Fruit fly (Drosophila melanogaster): Measurements from ENCODE around the gene VhaPPA1-1.
A peak's percentile ranks its signal among the peaks of the same experiment; 100 is the strongest.

Gene VhaPPA1-1

DNA sequence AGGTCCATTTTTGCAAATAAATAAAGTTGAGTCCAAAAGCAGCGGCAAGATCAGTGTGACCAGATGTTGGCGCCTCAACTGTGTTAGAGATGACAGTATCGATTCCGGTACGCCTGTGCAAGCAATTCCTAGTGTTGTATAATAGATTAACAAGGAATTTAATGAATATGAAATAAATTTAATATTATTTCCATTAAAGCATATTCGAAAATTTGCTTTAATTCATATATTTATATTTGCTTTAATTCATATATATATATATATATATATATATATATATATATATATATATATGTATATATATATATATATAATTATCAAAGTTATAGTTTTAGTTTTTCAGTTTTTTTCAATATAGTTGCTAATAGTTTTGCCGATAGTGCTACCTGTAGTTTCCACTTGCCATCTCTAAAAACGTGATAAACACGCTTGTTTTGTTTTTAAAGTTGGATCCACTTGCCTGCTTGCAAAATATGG, 5.5 kb downstream of the VhaPPA1-1 start, which contains the start of the genes Nup93-2 and CG3817 (continued):
- peak; percentile 84 for TF ChIP-seq Aef1 (GFP tag; IDR thresholded peaks at IDR 0.05)
- TF ChIP-seq kay (GFP tag; optimal IDR thresholded peaks at IDR 0.05) = peak; percentile 70
- TF ChIP-seq D (optimal IDR thresholded peaks at IDR 0.05) = no peak
- TF ChIP-seq D (GFP tag; optimal IDR thresholded peaks at IDR 0.05) = no peak
- TF ChIP-seq CG13287 (GFP tag; IDR thresholded peaks at IDR 0.05; ENCODE audit: partially characterized antibody) = peak; percentile 77
- no peak for TF ChIP-seq peb (GFP tag; IDR thresholded peaks at IDR 0.05)
- peak; percentile 55 for TF ChIP-seq CG8924 (tag; optimal IDR thresholded peaks at IDR 0.05)
- TF ChIP-seq otp (GFP tag; IDR thresholded peaks at IDR 0.05) = no peak
- peak; percentile 7 for TF ChIP-seq CG15601 (tag; optimal IDR thresholded peaks at IDR 0.05)
- TF ChIP-seq Bdp1 (GFP tag; optimal IDR thresholded peaks at IDR 0.05) = no peak
- no peak for TF ChIP-seq YL-1 (GFP tag; optimal IDR thresholded peaks at IDR 0.05)
- TF ChIP-seq Ptx1 (GFP tag; IDR thresholded peaks at IDR 0.05) = peak; percentile 67
- TF ChIP-seq CG34224 (GFP tag; IDR thresholded peaks at IDR 0.05; ENCODE audit: partially characterized antibody) = no peak
- TF ChIP-seq CrebB (tag; optimal IDR thresholded peaks at IDR 0.05) = no peak
- TF ChIP-seq crol (GFP tag; IDR thresholded peaks at IDR 0.05) = no peak
- TF ChIP-seq CG9797 (GFP tag; optimal IDR thresholded peaks at IDR 0.05) = peak; percentile 45
- TF ChIP-seq CG17612 (GFP tag; IDR thresholded peaks at IDR 0.05) = no peak
- no peak for TF ChIP-seq CG33557 (GFP tag; optimal IDR thresholded peaks at IDR 0.05)
- TF ChIP-seq CG7928 (GFP tag; optimal IDR thresholded peaks at IDR 0.05) = no peak
- peak; percentile 20 for TF ChIP-seq CG16815 (GFP tag; optimal IDR thresholded peaks at IDR 0.05)
- peak; percentile 86 for TF ChIP-seq row (GFP tag; IDR thresholded peaks at IDR 0.05)
- no peak for TF ChIP-seq CG10462 (GFP tag; optimal IDR thresholded peaks at IDR 0.05)
- no peak for TF ChIP-seq hkb (optimal IDR thresholded peaks at IDR 0.05)
- TF ChIP-seq hkb (GFP tag; IDR thresholded peaks at IDR 0.05) = peak; percentile 49; the same call in 1 of the 2 replicates
- no peak for TF ChIP-seq oc (tag; optimal IDR thresholded peaks at IDR 0.05)
- no peak for TF ChIP-seq kni (GFP tag; optimal IDR thresholded peaks at IDR 0.05)
- no peak for TF ChIP-seq usp (GFP tag; optimal IDR thresholded peaks at IDR 0.05)
- no peak for TF ChIP-seq tll (GFP tag; optimal IDR thresholded peaks at IDR 0.05)
- TF ChIP-seq CG2116 (GFP tag; optimal IDR thresholded peaks at IDR 0.05) = no peak
- peak; percentile 36 for TF ChIP-seq gcm (GFP tag; optimal IDR thresholded peaks at IDR 0.05)
- peak; percentile 80 for TF ChIP-seq CG17829 (tag; optimal IDR thresholded peaks at IDR 0.05)
- no peak for TF ChIP-seq NC2α (GFP tag; optimal IDR thresholded peaks at IDR 0.05)
- TF ChIP-seq HLH4C (GFP tag; IDR thresholded peaks at IDR 0.05; ENCODE audit: partially characterized antibody) = peak; percentile 39; the same call in 1 of the 3 replicates
- TF ChIP-seq CG14710 (tag; optimal IDR thresholded peaks at IDR 0.05) = peak; percentile 30
- TF ChIP-seq Bgb (GFP tag; IDR thresholded peaks at IDR 0.05; ENCODE audit: partially characterized antibody) = peak; percentile 66; the same call in 1 of the 2 replicates
- TF ChIP-seq CG15479 (GFP tag; optimal IDR thresholded peaks at IDR 0.05) = no peak
- peak; percentile 62 for TF ChIP-seq Fer2 (tag; optimal IDR thresholded peaks at IDR 0.05)
- peak; percentile 25; the same call in 1 of the 2 replicates for TF ChIP-seq CG11247 (GFP tag; IDR thresholded peaks at IDR 0.05)
- TF ChIP-seq pho (GFP tag; optimal IDR thresholded peaks at IDR 0.05) = no peak
- TF ChIP-seq CG4617 (GFP tag; optimal IDR thresholded peaks at IDR 0.05; ENCODE audit: borderline replicate concordance) = no peak
- no peak for TF ChIP-seq grn (GFP tag; optimal IDR thresholded peaks at IDR 0.05)
- peak; percentile 97 for TF ChIP-seq Ets65A (GFP tag)
- no peak for TF ChIP-seq CG15073 (GFP tag; optimal IDR thresholded peaks at IDR 0.05)
- no peak for TF ChIP-seq hth (optimal IDR thresholded peaks at IDR 0.05)
- 0 out of 2 replicates have a peak, but pooled peaks have one; percentile 11 for TF ChIP-seq CG11696 (GFP tag; IDR thresholded peaks at IDR 0.05)
- no peak for TF ChIP-seq luna (GFP tag; optimal IDR thresholded peaks at IDR 0.05)
- peak; percentile 59; the same call in 2 of the 4 replicates for TF ChIP-seq Gug (GFP tag; IDR thresholded peaks at IDR 0.05)
- peak; percentile 31 for TF ChIP-seq cwo (GFP tag; optimal IDR thresholded peaks at IDR 0.05)
- no peak for TF ChIP-seq ap (GFP tag; IDR thresholded peaks at IDR 0.05)
- TF ChIP-seq bowl (GFP tag; IDR thresholded peaks at IDR 0.05) = no peak
- TF ChIP-seq gsb (GFP tag; IDR thresholded peaks at IDR 0.05) = no peak; the same call in 1 of the 2 replicates
- no peak for TF ChIP-seq Poxn (GFP tag; IDR thresholded peaks at IDR 0.05)

Measured in whole organism, embryonic.